Fruit fly (Drosophila melanogaster) whole organism, wandering third instar larva: Measurements from ENCODE around the gene ph-d.

ENCODE experiments used
- Abd-B ChIP-seq: fragments of >200 bp; optimal IDR thresholded peaks from 2 replicates; lab custom pipeline; 2017; ENCODE audit warnings: missing biosample characterization, missing genetic modification characterization
- CG32264 ChIP-seq: fragments of 200-800 bp; sonication (Bioruptor generic); optimal IDR thresholded peaks from 2 replicates; lab custom pipeline; 2016; ENCODE audit warnings: missing biosample characterization, missing genetic modification characterization
- CG9705 ChIP-seq: fragments of 200-800 bp; sonication (Bioruptor generic); optimal IDR thresholded peaks from 2 replicates; lab custom pipeline; 2018; ENCODE audit warnings: missing biosample characterization, mild to moderate bottlenecking, missing genetic modification characterization
- CrebA ChIP-seq: fragments of 200-800 bp; sonication (Bioruptor generic); optimal IDR thresholded peaks from 2 replicates; lab custom pipeline; 2016; ENCODE audit warnings: missing biosample characterization, mild to moderate bottlenecking, missing genetic modification characterization, borderline replicate concordance
- Dfd ChIP-seq: fragments of >200 bp; optimal IDR thresholded peaks from 2 replicates; lab custom pipeline; 2017; ENCODE audit warnings: missing biosample characterization, missing genetic modification characterization
- Dif ChIP-seq: fragments of 200-275, 200-300 bp; sonication (Bioruptor generic); optimal IDR thresholded peaks from 2 replicates; lab custom pipeline; 2018; ENCODE audit warnings: missing biosample characterization, missing genetic modification characterization; ENCODE audit not compliant: partially characterized antibody
- GATAd ChIP-seq: sonication (Bioruptor generic); optimal IDR thresholded peaks from 2 replicates; lab custom pipeline; 2016; ENCODE audit warnings: missing biosample characterization, missing genetic modification characterization
- HLH106 ChIP-seq: fragments of 200-800 bp; optimal IDR thresholded peaks from 3 replicates; lab custom pipeline; 2019; ENCODE audit warnings: missing biosample characterization, mild to moderate bottlenecking, missing genetic modification characterization, moderate library complexity
- Hnf4 ChIP-seq: fragments of 200-800 bp; sonication (Bioruptor generic); optimal IDR thresholded peaks from 2 replicates; lab custom pipeline; 2016; ENCODE audit warnings: missing biosample characterization, mild to moderate bottlenecking, missing genetic modification characterization
- Hr78 ChIP-seq: fragments of >200 bp; optimal IDR thresholded peaks from 2 replicates; lab custom pipeline; 2017; ENCODE audit warnings: missing biosample characterization, missing genetic modification characterization
- Hr83 ChIP-seq: fragments of 200-300 bp; sonication (Bioruptor generic); optimal IDR thresholded peaks from 2 replicates; lab custom pipeline; 2016; ENCODE audit warnings: missing biosample characterization, mild to moderate bottlenecking, missing genetic modification characterization, moderate library complexity; ENCODE audit not compliant: poor library complexity, severe bottlenecking
- Jra ChIP-seq: sonication (Bioruptor generic); optimal IDR thresholded peaks from 2 replicates; lab custom pipeline; 2016; ENCODE audit warnings: missing biosample characterization, missing genetic modification characterization
- Mio ChIP-seq: sonication (Bioruptor generic); optimal IDR thresholded peaks from 2 replicates; lab custom pipeline; 2016; ENCODE audit warnings: missing biosample characterization, missing genetic modification characterization
- Myc ChIP-seq: fragments of >200 bp; optimal IDR thresholded peaks from 2 replicates; lab custom pipeline; 2017
- N ChIP-seq: fragments of >200 bp; optimal IDR thresholded peaks from 2 replicates; lab custom pipeline; 2018; ENCODE audit warnings: missing biosample characterization, missing external identifiers, missing genetic modification characterization
- OdsH ChIP-seq: fragments of 200-800 bp; sonication (Bioruptor generic); optimal IDR thresholded peaks from 2 replicates; lab custom pipeline; 2016; ENCODE audit warnings: missing biosample characterization, mild to moderate bottlenecking, missing genetic modification characterization
- Rel ChIP-seq, 2 experiments: fragments of 200-800 bp; sonication (Bioruptor generic) in 1 of 2; optimal IDR thresholded peaks; 2 replicates in 1 of 2; 3 replicates in 1 of 2; lab custom pipeline; 2016 to 2019; ENCODE audit warnings: mild to moderate bottlenecking in 2 of 2, missing biosample characterization in 2 of 2, missing genetic modification characterization in 2 of 2, moderate library complexity in 1 of 2
- Sp1 ChIP-seq: fragments of 200-800 bp; sonication (Bioruptor generic); optimal IDR thresholded peaks from 3 replicates; lab custom pipeline; 2019; ENCODE audit warnings: missing biosample characterization, mild to moderate bottlenecking, missing genetic modification characterization, moderate library complexity
- Vsx2 ChIP-seq: fragments of 200-300, 225-300 bp; sonication (Bioruptor generic); optimal IDR thresholded peaks from 2 replicates; lab custom pipeline; 2018; ENCODE audit warnings: missing biosample characterization, missing genetic modification characterization; ENCODE audit not compliant: partially characterized antibody
- br ChIP-seq: fragments of 200-800 bp; sonication (Bioruptor generic); optimal IDR thresholded peaks from 2 replicates; lab custom pipeline; 2016; ENCODE audit warnings: missing biosample characterization, missing genetic modification characterization
- brk ChIP-seq: fragments of 200-800 bp; sonication (Bioruptor generic); optimal IDR thresholded peaks from 2 replicates; lab custom pipeline; 2016; ENCODE audit warnings: missing biosample characterization, mild to moderate bottlenecking, missing genetic modification characterization
- dl ChIP-seq, 2 experiments: fragments of 175-275, 200-275 bp in 1 of 2; fragments of 200-275 bp in 1 of 2; sonication (Bioruptor generic); optimal IDR thresholded peaks; lab custom pipeline; 2018; ENCODE audit warnings: mild to moderate bottlenecking in 2 of 2, missing biosample characterization in 2 of 2, missing genetic modification characterization in 2 of 2, moderate library complexity in 2 of 2; ENCODE audit not compliant: partially characterized antibody in 2 of 2, insufficient read depth in 1 of 2
- dmrt93B ChIP-seq: fragments of 200-800 bp; sonication (Bioruptor generic); optimal IDR thresholded peaks from 2 replicates; lab custom pipeline; 2018; ENCODE audit warnings: missing biosample characterization, mild to moderate bottlenecking, missing genetic modification characterization
- dsf ChIP-seq: sonication (Bioruptor generic); optimal IDR thresholded peaks from 2 replicates; lab custom pipeline; 2016; ENCODE audit warnings: missing biosample characterization, missing genetic modification characterization, borderline replicate concordance
- ey ChIP-seq: fragments of 200-800 bp; sonication (Bioruptor generic); optimal IDR thresholded peaks from 2 replicates; lab custom pipeline; 2016; ENCODE audit warnings: missing biosample characterization, missing genetic modification characterization
- foxo ChIP-seq, 2 experiments: fragments of 200-800 bp; sonication (Bioruptor generic); optimal IDR thresholded peaks; 2 replicates in 1 of 2; 3 replicates in 1 of 2; lab custom pipeline; 2016 to 2017; ENCODE audit warnings: missing biosample characterization in 2 of 2, missing genetic modification characterization in 2 of 2
- fru ChIP-seq: fragments of 200-800 bp; sonication (Bioruptor generic); optimal IDR thresholded peaks from 3 replicates; lab custom pipeline; 2016; ENCODE audit warnings: missing biosample characterization, mild to moderate bottlenecking, missing genetic modification characterization
- h ChIP-seq: fragments of 200-800 bp; sonication (Bioruptor generic); optimal IDR thresholded peaks from 3 replicates; lab custom pipeline; 2016; ENCODE audit warnings: missing biosample characterization, mild to moderate bottlenecking, missing genetic modification characterization
- jim ChIP-seq: fragments of 175-275, 200-325 bp; sonication (Bioruptor generic); optimal IDR thresholded peaks from 2 replicates; lab custom pipeline; 2016; ENCODE audit warnings: missing biosample characterization, mild to moderate bottlenecking, missing genetic modification characterization
- lola ChIP-seq: fragments of >200 bp; optimal IDR thresholded peaks from 2 replicates; lab custom pipeline; 2017; ENCODE audit warnings: missing biosample characterization, missing genetic modification characterization
- pan ChIP-seq: fragments of >200 bp; optimal IDR thresholded peaks from 2 replicates; lab custom pipeline; 2017
- psq ChIP-seq: fragments of 200-800 bp; sonication (Bioruptor generic); optimal IDR thresholded peaks from 3 replicates; lab custom pipeline; 2017; ENCODE audit warnings: missing biosample characterization, mild to moderate bottlenecking, missing genetic modification characterization, moderate library complexity
- rgr ChIP-seq: fragments of 200-800 bp; sonication (Bioruptor generic); optimal IDR thresholded peaks from 3 replicates; lab custom pipeline; 2016; ENCODE audit warnings: missing biosample characterization, mild to moderate bottlenecking, missing genetic modification characterization
- sage ChIP-seq: fragments of 200-800 bp; sonication (Bioruptor generic); optimal IDR thresholded peaks from 2 replicates; lab custom pipeline; 2016; ENCODE audit warnings: missing biosample characterization, mild to moderate bottlenecking, missing genetic modification characterization
- sv ChIP-seq: fragments of 200-800 bp; sonication (Bioruptor generic); optimal IDR thresholded peaks from 3 replicates; lab custom pipeline; 2016; ENCODE audit warnings: missing biosample characterization, missing genetic modification characterization
- tai ChIP-seq: sonication (Bioruptor generic); optimal IDR thresholded peaks from 2 replicates; lab custom pipeline; 2016; ENCODE audit warnings: missing biosample characterization, missing genetic modification characterization
- usp ChIP-seq: fragments of >200 bp; optimal IDR thresholded peaks from 2 replicates; lab custom pipeline; 2017; ENCODE audit warnings: missing biosample characterization, missing genetic modification characterization
- woc ChIP-seq: sonication (Bioruptor generic); optimal IDR thresholded peaks from 2 replicates; lab custom pipeline; 2016; ENCODE audit warnings: missing biosample characterization, mild to moderate bottlenecking, missing genetic modification characterization

Gene ph-d

dm6 chrX:2087501-2087900 is 35.6 kb downstream of the ph-d start:
- TF ChIP-seq Abd-B (GFP tag; lab: Kevin White, UChicago) (no peak), lola (GFP tag; lab: Kevin White, UChicago) (no peak), CG9705 (no peak), psq (GFP tag; lab: Kevin White, UChicago) (no peak), Rel (GFP tag; optimal IDR thresholded peaks at IDR 0.05; lab: Kevin White, UChicago) (no peak), Rel (tag; optimal IDR thresholded peaks at IDR 0.05; lab: Kevin White, UChicago) (no peak), pan (no peak)

DNA sequence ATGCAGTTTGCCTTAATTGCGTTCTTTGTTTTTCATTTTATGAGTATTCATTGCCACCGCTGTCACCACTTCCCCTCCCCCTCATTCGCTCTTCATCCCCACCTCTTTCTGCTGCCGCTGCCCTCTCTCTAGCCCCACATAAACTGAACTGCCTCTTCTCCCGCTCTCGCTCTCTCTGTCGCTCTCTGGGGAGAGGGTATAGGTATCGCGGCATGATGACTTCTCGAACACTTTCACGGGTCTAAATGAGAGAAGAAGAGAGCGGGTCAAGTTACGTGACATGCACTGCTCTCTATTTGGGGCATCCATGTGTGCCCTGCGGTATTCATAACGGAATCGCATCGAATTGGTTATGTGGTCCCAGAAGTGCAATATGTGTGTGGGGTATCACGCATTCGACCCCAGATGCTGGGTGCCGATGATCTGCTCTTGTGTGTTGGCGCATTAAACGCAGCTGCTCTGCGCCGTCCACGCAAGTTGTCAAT is 39.4 kb downstream of the ph-d start:
- TF ChIP-seq N (GFP tag; lab: Kevin White, UChicago): no peak
- peak; percentile 52 for TF ChIP-seq Jra
- peak; percentile 91 for TF ChIP-seq jim (GFP tag; lab: Kevin White, UChicago)
- peak; percentile 92 for TF ChIP-seq OdsH (GFP tag; lab: Kevin White, UChicago)
- TF ChIP-seq CG32264 (GFP tag; lab: Kevin White, UChicago): peak; percentile 78
- TF ChIP-seq Myc: no peak
- TF ChIP-seq GATAd (GFP tag; lab: Kevin White, UChicago): no peak
- no peak for TF ChIP-seq CG9705
- TF ChIP-seq tai (GFP tag; lab: Kevin White, UChicago): no peak
- no peak for TF ChIP-seq CrebA
- TF ChIP-seq Dfd (GFP tag; lab: Kevin White, UChicago): no peak
- peak; percentile 86 for TF ChIP-seq Hnf4
- peak; percentile 93 for TF ChIP-seq fru
- TF ChIP-seq br: peak; percentile 94
- peak; percentile 95 for TF ChIP-seq h (GFP tag; lab: Kevin White, UChicago)
- peak; percentile 49 for TF ChIP-seq Rel (GFP tag; optimal IDR thresholded peaks at IDR 0.05; lab: Kevin White, UChicago)
- peak; percentile 43 for TF ChIP-seq Rel (tag; optimal IDR thresholded peaks at IDR 0.05; lab: Kevin White, UChicago)
- TF ChIP-seq Dif: peak; percentile 99
- TF ChIP-seq rgr (GFP tag; lab: Kevin White, UChicago): peak; percentile 92
- peak; percentile 30 for TF ChIP-seq sv (GFP tag; lab: Kevin White, UChicago)
- TF ChIP-seq Sp1: peak; percentile 79
- TF ChIP-seq Mio (GFP tag; lab: Kevin White, UChicago): peak; percentile 48
- TF ChIP-seq woc (GFP tag; lab: Kevin White, UChicago): peak; percentile 96
- TF ChIP-seq dmrt93B (GFP tag; lab: Kevin White, UChicago): peak; percentile 76
- TF ChIP-seq usp (GFP tag; lab: Kevin White, UChicago): no peak
- TF ChIP-seq ey (GFP tag; lab: Kevin White, UChicago): peak; percentile 96
- TF ChIP-seq Vsx2: no peak
- TF ChIP-seq Hr83 (GFP tag; lab: Kevin White, UChicago): peak; percentile 80
- TF ChIP-seq foxo (GFP tag; optimal IDR thresholded peaks at IDR 0.05; lab: Kevin White, UChicago): peak; percentile 59 to 91
- TF ChIP-seq HLH106 (tag; lab: Kevin White, UChicago): peak; percentile 76
- TF ChIP-seq Abd-B (GFP tag; lab: Kevin White, UChicago): no peak
- TF ChIP-seq Hr78: no peak
- no peak for TF ChIP-seq brk (GFP tag; lab: Kevin White, UChicago)
- peak; percentile 82 for TF ChIP-seq psq (GFP tag; lab: Kevin White, UChicago)
- TF ChIP-seq lola (GFP tag; lab: Kevin White, UChicago): no peak
- peak; percentile 94 to 98 for TF ChIP-seq dl (GFP tag; optimal IDR thresholded peaks at IDR 0.05; lab: Kevin White, UChicago; ENCODE audit: insufficient read depth in 1 of 2, partially characterized antibody in 2 of 2)
- TF ChIP-seq sage (GFP tag; lab: Kevin White, UChicago): no peak
- TF ChIP-seq dsf (GFP tag; lab: Kevin White, UChicago): peak; percentile 1
- peak; percentile 81 for TF ChIP-seq pan

- TF ChIP-seq CG9705 (peak; percentile 74), woc (GFP tag; lab: Kevin White, UChicago) (peak; percentile 59), fru (peak; percentile 89), ey (GFP tag; lab: Kevin White, UChicago) (peak; percentile 94), rgr (GFP tag; lab: Kevin White, UChicago) (peak; percentile 94), Hnf4 (peak; percentile 92), Dif (no peak), foxo (GFP tag; optimal IDR thresholded peaks at IDR 0.05; lab: Kevin White, UChicago) (peak; percentile 78 to 91), Rel (GFP tag; optimal IDR thresholded peaks at IDR 0.05; lab: Kevin White, UChicago) (peak; percentile 1), Rel (tag; optimal IDR thresholded peaks at IDR 0.05; lab: Kevin White, UChicago) (peak; percentile 58), Hr83 (GFP tag; lab: Kevin White, UChicago) (peak; percentile 42), br (peak; percentile 89), sv (GFP tag; lab: Kevin White, UChicago) (peak; percentile 25), dmrt93B (GFP tag; lab: Kevin White, UChicago) (peak; percentile 82), dsf (GFP tag; lab: Kevin White, UChicago) (peak; percentile 22), Sp1 (peak; percentile 84), HLH106 (tag; lab: Kevin White, UChicago) (peak; percentile 92), jim (GFP tag; lab: Kevin White, UChicago) (no peak), psq (GFP tag; lab: Kevin White, UChicago) (peak; percentile 71), h (GFP tag; lab: Kevin White, UChicago) (peak; percentile 92), OdsH (GFP tag; lab: Kevin White, UChicago) (peak; percentile 86), Hr78 (no peak), Mio (GFP tag; lab: Kevin White, UChicago) (peak; percentile 70), lola (GFP tag; lab: Kevin White, UChicago) (no peak), CG32264 (GFP tag; lab: Kevin White, UChicago) (peak; percentile 77), Jra (peak; percentile 44), N (GFP tag; lab: Kevin White, UChicago) (no peak)
- TF ChIP-seq, all 38 proteins: peak for 21
Measured at dm6 chrX:2083109-2083508, 40.0 kb downstream of the ph-d start.
